Fruit fly (Drosophila melanogaster) whole organism, embryonic: Measurements from ENCODE around the gene CG11454.

Experiments used
- Awh ChIP-seq: fragments of 200-800 bp; sonication (Bioruptor generic); IDR thresholded peaks from 2 replicates; pipeline ENCODE4, ENCODE4 v1.3.6; 2022; ENCODE audit warnings: missing biosample characterization, missing genetic modification characterization
- BEAF-32 ChIP-seq: fragments of 200-800 bp; sonication (Bioruptor generic); optimal IDR thresholded peaks from 3 replicates; lab custom pipeline; 2017; ENCODE audit warnings: missing biosample characterization, missing genetic modification characterization, mild to moderate bottlenecking, moderate library complexity, missing genetic modification reagents
- CG1024 ChIP-seq: fragments of 200-800 bp; sonication (Bioruptor generic); IDR thresholded peaks from 2 replicates; pipeline ENCODE4 v1.3.6; 2022; ENCODE audit warnings: missing biosample characterization, missing genetic modification characterization
- CG12391 ChIP-seq: fragments of 200-800 bp; sonication (Bioruptor generic); optimal IDR thresholded peaks from 3 replicates; lab custom pipeline; 2018; ENCODE audit warnings: missing biosample characterization, mild to moderate bottlenecking, missing genetic modification characterization, moderate library complexity
- CG13296 ChIP-seq: fragments of 200-800 bp; sonication (Bioruptor generic); optimal IDR thresholded peaks from 3 replicates; lab custom pipeline; 2018; ENCODE audit warnings: missing biosample characterization, mild to moderate bottlenecking, missing genetic modification characterization
- CG13624 ChIP-seq: fragments of 200-800 bp; sonication (Bioruptor generic); optimal IDR thresholded peaks from 2 replicates; lab custom pipeline; 2016; ENCODE audit warnings: missing biosample characterization, missing genetic modification characterization
- CG13894 ChIP-seq: fragments of 200-800 bp; sonication (Bioruptor generic); optimal IDR thresholded peaks from 3 replicates; lab custom pipeline; 2018; ENCODE audit warnings: missing biosample characterization, mild to moderate bottlenecking, missing genetic modification characterization, moderate library complexity
- CG14710 ChIP-seq: fragments of 200-800 bp; sonication (Bioruptor generic); optimal IDR thresholded peaks from 3 replicates; lab custom pipeline; 2019; ENCODE audit warnings: missing biosample characterization, mild to moderate bottlenecking, missing genetic modification characterization, moderate library complexity
- CG15514 ChIP-seq: fragments of 200-800 bp; sonication (Bioruptor generic); optimal IDR thresholded peaks from 3 replicates; lab custom pipeline; 2017; ENCODE audit warnings: missing biosample characterization, missing genetic modification characterization, mild to moderate bottlenecking, moderate library complexity, missing genetic modification reagents
- CG17829 ChIP-seq: fragments of 200-800 bp; optimal IDR thresholded peaks from 2 replicates; lab custom pipeline; 2019; ENCODE audit warnings: missing biosample characterization, mild to moderate bottlenecking, missing genetic modification characterization, moderate library complexity
- CG2116 ChIP-seq: fragments of 200-800 bp; sonication (Bioruptor generic); optimal IDR thresholded peaks from 3 replicates; lab custom pipeline; 2018; ENCODE audit warnings: missing biosample characterization, mild to moderate bottlenecking, missing genetic modification characterization
- CG2120 ChIP-seq: fragments of 200-800 bp; sonication (Bioruptor generic); optimal IDR thresholded peaks from 3 replicates; lab custom pipeline; 2016; ENCODE audit warnings: missing biosample characterization, missing genetic modification characterization
- CG2199 ChIP-seq: fragments of 200-800 bp; sonication (Bioruptor generic); IDR thresholded peaks from 3 replicates; pipeline ENCODE4 v1.3.6; 2022; ENCODE audit warnings: missing biosample characterization, missing genetic modification characterization
- CG4617 ChIP-seq: fragments of 200-800 bp; sonication (Bioruptor generic); optimal IDR thresholded peaks from 3 replicates; lab custom pipeline; 2016; ENCODE audit warnings: missing biosample characterization, missing genetic modification characterization, borderline replicate concordance
- CG5245 ChIP-seq: fragments of 200-800 bp; sonication (Bioruptor generic); optimal IDR thresholded peaks from 3 replicates; lab custom pipeline; 2016; ENCODE audit warnings: missing biosample characterization, missing genetic modification characterization
- CG8089 ChIP-seq: fragments of 200-800 bp; sonication (Bioruptor generic); optimal IDR thresholded peaks from 3 replicates; lab custom pipeline; 2016; ENCODE audit warnings: missing biosample characterization, missing genetic modification characterization
- CG8290 ChIP-seq, 3 experiments: fragments of 200-800 bp; sonication (Bioruptor generic); optimal IDR thresholded peaks; 2 replicates each; lab custom pipeline; 2016 to 2019; ENCODE audit warnings: missing biosample characterization in 3 of 3, missing genetic modification characterization in 3 of 3, mild to moderate bottlenecking in 2 of 3, moderate library complexity in 1 of 3
- CG9797 ChIP-seq: fragments of 200-800 bp; sonication (Bioruptor generic); optimal IDR thresholded peaks from 3 replicates; lab custom pipeline; 2018; ENCODE audit warnings: missing biosample characterization, mild to moderate bottlenecking, missing genetic modification characterization
- CHES-1-like ChIP-seq: fragments of 200-800 bp; sonication (Bioruptor generic); optimal IDR thresholded peaks from 2 replicates; lab custom pipeline; 2016; ENCODE audit warnings: missing biosample characterization, missing genetic modification characterization
- D ChIP-seq, 2 experiments: fragments of 200-800 bp in 1 of 2; fragments of >200 bp in 1 of 2; sonication (Bioruptor generic) in 1 of 2; optimal IDR thresholded peaks; 2 replicates in 1 of 2; 3 replicates in 1 of 2; lab custom pipeline; 2017; ENCODE audit warnings: mild to moderate bottlenecking in 1 of 2, missing biosample characterization in 1 of 2, missing genetic modification characterization in 1 of 2, missing genetic modification reagents in 1 of 2
- Gug ChIP-seq: fragments of 200-800 bp; sonication (Bioruptor generic); IDR thresholded peaks from 4 replicates; pipeline ENCODE4 v1.3.6; 2022; ENCODE audit warnings: missing biosample characterization, missing genetic modification characterization
- HmgZ ChIP-seq: fragments of 200-800 bp; sonication (Bioruptor generic); optimal IDR thresholded peaks from 2 replicates; lab custom pipeline; 2018; ENCODE audit warnings: missing biosample characterization, mild to moderate bottlenecking, missing genetic modification characterization
- Hmr ChIP-seq: fragments of 200-800 bp; sonication (Bioruptor generic); optimal IDR thresholded peaks from 3 replicates; lab custom pipeline; 2017; ENCODE audit warnings: mild to moderate bottlenecking, missing biosample characterization, missing genetic modification reagents, missing genetic modification characterization
- MESR4 ChIP-seq: fragments of 200-800 bp; sonication (Bioruptor generic); optimal IDR thresholded peaks from 2 replicates; lab custom pipeline; 2018; ENCODE audit warnings: missing biosample characterization, mild to moderate bottlenecking, missing genetic modification characterization, moderate library complexity
- Med ChIP-seq: fragments of 200-800 bp; sonication (Bioruptor generic); peaks from one replicate; lab custom pipeline; 2016; ENCODE audit warnings: missing biosample characterization, missing genetic modification characterization, mild to moderate bottlenecking, inconsistent platforms, moderate library complexity
- PHDP ChIP-seq: fragments of 200-800 bp; sonication (Bioruptor generic); optimal IDR thresholded peaks from 3 replicates; lab custom pipeline; 2018; ENCODE audit warnings: missing biosample characterization, mild to moderate bottlenecking, missing genetic modification characterization, moderate library complexity
- Sry-β ChIP-seq: fragments of 200-800 bp; sonication (Bioruptor generic); optimal IDR thresholded peaks from 2 replicates; lab custom pipeline; 2018; ENCODE audit warnings: missing biosample characterization, mild to moderate bottlenecking, missing genetic modification characterization, moderate library complexity
- Sry-δ ChIP-seq: fragments of 200-800 bp; sonication (Bioruptor generic); optimal IDR thresholded peaks from 2 replicates; lab custom pipeline; 2016; ENCODE audit warnings: missing biosample characterization, missing genetic modification characterization
- YL-1 ChIP-seq: fragments of 200-800 bp; sonication (Bioruptor generic); optimal IDR thresholded peaks from 3 replicates; lab custom pipeline; 2017; ENCODE audit warnings: missing biosample characterization, mild to moderate bottlenecking, missing genetic modification characterization
- bigmax ChIP-seq: fragments of 200-800 bp; sonication (Bioruptor generic); optimal IDR thresholded peaks from 2 replicates; lab custom pipeline; 2018; ENCODE audit warnings: missing biosample characterization, mild to moderate bottlenecking, missing genetic modification characterization
- cwo ChIP-seq: fragments of 200-800 bp; sonication (Bioruptor generic); optimal IDR thresholded peaks from 3 replicates; lab custom pipeline; 2017; ENCODE audit warnings: missing biosample characterization, missing genetic modification characterization, mild to moderate bottlenecking, moderate library complexity, missing genetic modification reagents
- fru ChIP-seq: fragments of >200 bp; optimal IDR thresholded peaks from 2 replicates; lab custom pipeline; 2017
- grau ChIP-seq: fragments of 200-800 bp; optimal IDR thresholded peaks from 3 replicates; lab custom pipeline; 2019; ENCODE audit warnings: missing biosample characterization, mild to moderate bottlenecking, missing genetic modification characterization, moderate library complexity
- gro ChIP-seq: fragments of 200-800 bp; sonication (Bioruptor generic); optimal IDR thresholded peaks from 2 replicates; lab custom pipeline; 2016; ENCODE audit warnings: missing biosample characterization, missing genetic modification characterization
- hkb ChIP-seq, 2 experiments: fragments of 200-800 bp in 1 of 2; fragments of >200 bp in 1 of 2; sonication (Bioruptor generic) in 1 of 2; IDR thresholded peaks in 1 of 2; optimal IDR thresholded peaks in 1 of 2; 2 replicates each; pipeline versions ENCODE4 v1.3.6 to Lab custom; 2017 to 2022; ENCODE audit warnings: missing biosample characterization in 1 of 2, missing genetic modification characterization in 1 of 2
- insv ChIP-seq, 2 experiments: fragments of 200-800 bp; sonication (Bioruptor generic); optimal IDR thresholded peaks; 3 replicates each; lab custom pipeline; 2016 to 2018; ENCODE audit warnings: missing biosample characterization in 2 of 2, missing genetic modification characterization in 2 of 2
- jumu ChIP-seq: fragments of 200-800 bp; sonication (Bioruptor generic); optimal IDR thresholded peaks from 3 replicates; lab custom pipeline; 2016; ENCODE audit warnings: missing biosample characterization, missing genetic modification characterization
- lbe ChIP-seq: fragments of 200-800 bp; sonication (Bioruptor generic); optimal IDR thresholded peaks from 2 replicates; lab custom pipeline; 2016; ENCODE audit warnings: missing biosample characterization, mild to moderate bottlenecking, missing genetic modification characterization
- nom ChIP-seq: fragments of 200-800 bp; sonication (Bioruptor generic); optimal IDR thresholded peaks from 2 replicates; lab custom pipeline; 2017; ENCODE audit warnings: missing biosample characterization, missing genetic modification characterization, mild to moderate bottlenecking, moderate library complexity, missing genetic modification reagents
- phol ChIP-seq: fragments of 200-800 bp; sonication (Bioruptor generic); optimal IDR thresholded peaks from 3 replicates; lab custom pipeline; 2018; ENCODE audit warnings: missing biosample characterization, mild to moderate bottlenecking, missing genetic modification characterization, moderate library complexity
- pzg ChIP-seq: fragments of 200-800 bp; sonication (Bioruptor generic); optimal IDR thresholded peaks from 3 replicates; lab custom pipeline; 2018; ENCODE audit warnings: missing biosample characterization, mild to moderate bottlenecking, missing genetic modification characterization, moderate library complexity
- ro ChIP-seq: fragments of 200-800 bp; sonication (Bioruptor generic); IDR thresholded peaks from 2 replicates; pipeline ENCODE4 v1.3.6; 2022; ENCODE audit warnings: missing biosample characterization, missing genetic modification characterization
- sd ChIP-seq: fragments of 200-800 bp; sonication (Bioruptor generic); optimal IDR thresholded peaks from 3 replicates; lab custom pipeline; 2018; ENCODE audit warnings: missing biosample characterization, mild to moderate bottlenecking, missing genetic modification characterization, moderate library complexity
- sima ChIP-seq: fragments of 200-800 bp; sonication (Bioruptor generic); optimal IDR thresholded peaks from 2 replicates; lab custom pipeline; 2016; ENCODE audit warnings: missing biosample characterization, missing genetic modification characterization
- sqz ChIP-seq: fragments of 200-800 bp; sonication (Bioruptor generic); optimal IDR thresholded peaks from 3 replicates; lab custom pipeline; 2018; ENCODE audit warnings: missing biosample characterization, mild to moderate bottlenecking, missing genetic modification characterization
- sug ChIP-seq: fragments of 200-800 bp; optimal IDR thresholded peaks from 2 replicates; lab custom pipeline; 2019; ENCODE audit warnings: missing biosample characterization, mild to moderate bottlenecking, missing genetic modification characterization, moderate library complexity
- tio ChIP-seq: fragments of 200-800 bp; sonication (Bioruptor generic); optimal IDR thresholded peaks from 2 replicates; lab custom pipeline; 2017; ENCODE audit warnings: missing biosample characterization, missing genetic modification characterization, inconsistent platforms
- trem ChIP-seq: fragments of 200-800 bp; optimal IDR thresholded peaks from 3 replicates; lab custom pipeline; 2019; ENCODE audit warnings: missing biosample characterization, mild to moderate bottlenecking, missing genetic modification characterization, moderate library complexity
- trh ChIP-seq: fragments of 200-800 bp; sonication (Bioruptor generic); optimal IDR thresholded peaks from 2 replicates; lab custom pipeline; 2016; ENCODE audit warnings: missing biosample characterization, missing genetic modification characterization

CG11454 gene

DNA sequence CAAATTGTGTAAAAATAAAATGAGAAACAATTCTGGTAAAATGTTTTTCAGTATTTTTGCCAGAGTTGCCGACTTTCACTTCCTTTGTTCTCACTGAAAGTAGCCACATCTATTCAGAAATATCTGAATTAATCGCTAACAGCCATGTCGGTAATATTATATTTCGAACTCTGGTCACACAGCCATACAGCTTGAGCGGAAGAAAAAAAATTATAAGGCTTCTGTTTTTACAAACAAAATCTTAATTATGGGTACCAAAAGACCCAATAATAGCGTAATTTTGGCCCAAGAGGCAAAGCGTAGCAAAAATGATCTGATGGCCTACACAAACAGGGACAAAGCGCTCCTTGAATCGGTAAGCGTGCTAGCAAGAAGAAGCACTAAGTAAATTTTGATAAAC lies 12.9 kb downstream of the CG11454 start, which contains the start of gene CG3436 (continued):
- TF ChIP-seq D (optimal IDR thresholded peaks at IDR 0.05; lab: Kevin White, UChicago) = no peak
- TF ChIP-seq D (GFP tag; optimal IDR thresholded peaks at IDR 0.05; lab: Kevin White, UChicago) = no peak
- TF ChIP-seq lbe = peak; percentile 11
- TF ChIP-seq YL-1 (GFP tag; lab: Kevin White, UChicago) = peak; percentile 62
- TF ChIP-seq trh (GFP tag; lab: Kevin White, UChicago) = no peak
- peak; percentile 86 for TF ChIP-seq CG9797 (GFP tag; lab: Kevin White, UChicago)
- peak; percentile 82 for TF ChIP-seq Med
- TF ChIP-seq CG4617 = peak; percentile 96
- TF ChIP-seq pzg (GFP tag; lab: Kevin White, UChicago) = peak; percentile 91
- peak; percentile 5 for TF ChIP-seq nom
- peak; percentile 66 for TF ChIP-seq Sry-β (GFP tag; lab: Kevin White, UChicago)
- TF ChIP-seq HmgZ (tag; lab: Kevin White, UChicago) = peak; percentile 55
- TF ChIP-seq CG17829 (tag; lab: Kevin White, UChicago) = peak; percentile 15
- TF ChIP-seq fru (lab: Kevin White, UChicago) = no peak
- peak; percentile 27 for TF ChIP-seq Hmr (GFP tag; lab: Kevin White, UChicago)
- TF ChIP-seq CG13296 (GFP tag; lab: Kevin White, UChicago) = peak; percentile 20
- peak; percentile 38 for TF ChIP-seq CG13894 (tag; lab: Kevin White, UChicago)
- no peak for TF ChIP-seq CG2199 (GFP tag; lab: Robert Waterston, UW)
- TF ChIP-seq sug (tag; lab: Kevin White, UChicago) = peak; percentile 37
- no peak for TF ChIP-seq bigmax (GFP tag; lab: Kevin White, UChicago)
- peak; percentile 73 for TF ChIP-seq CG15514 (GFP tag; lab: Kevin White, UChicago)
- TF ChIP-seq phol (tag; lab: Kevin White, UChicago) = peak; percentile 52
- no peak for TF ChIP-seq Gug (GFP tag; lab: Robert Waterston, UW)
- no peak for TF ChIP-seq Awh
- TF ChIP-seq hkb (optimal IDR thresholded peaks at IDR 0.05; lab: Kevin White, UChicago) = peak; percentile 42
- TF ChIP-seq hkb (GFP tag; IDR thresholded peaks at IDR 0.05; lab: Robert Waterston, UW) = no peak
- no peak for TF ChIP-seq sima (GFP tag; lab: Kevin White, UChicago)
- TF ChIP-seq CG8290 (GFP tag; optimal IDR thresholded peaks at IDR 0.05; lab: Kevin White, UChicago) = no peak
- TF ChIP-seq CG8290 (tag; optimal IDR thresholded peaks at IDR 0.05; lab: Kevin White, UChicago) = peak in 1 of 2 experiments; percentile 38
- TF ChIP-seq CG13624 (GFP tag; lab: Kevin White, UChicago) = peak; percentile 14
- no peak for TF ChIP-seq CG8089 (GFP tag; lab: Kevin White, UChicago)
- no peak for TF ChIP-seq jumu (GFP tag; lab: Kevin White, UChicago)
- no peak for TF ChIP-seq ro (GFP tag; lab: Robert Waterston, UW)
- peak; percentile 24 for TF ChIP-seq grau (tag; lab: Kevin White, UChicago)
- peak; percentile 19 for TF ChIP-seq CG12391 (tag; lab: Kevin White, UChicago)
- TF ChIP-seq gro (GFP tag; lab: Kevin White, UChicago) = peak; percentile 38
- peak; percentile 58 for TF ChIP-seq Sry-δ
- TF ChIP-seq trem (tag; lab: Kevin White, UChicago) = peak; percentile 59
- peak; percentile 12 for TF ChIP-seq CG2120 (GFP tag; lab: Kevin White, UChicago)
- no peak for TF ChIP-seq cwo (GFP tag; lab: Kevin White, UChicago)
- peak; percentile 22 for TF ChIP-seq CG2116 (GFP tag; lab: Kevin White, UChicago)
- TF ChIP-seq CG5245 (GFP tag; lab: Kevin White, UChicago) = no peak
- no peak for TF ChIP-seq tio
- TF ChIP-seq BEAF-32 (GFP tag; lab: Kevin White, UChicago) = peak; percentile 71
- peak; percentile 44 for TF ChIP-seq MESR4
- peak; percentile 40 for TF ChIP-seq CHES-1-like
- TF ChIP-seq sqz (GFP tag; lab: Kevin White, UChicago) = peak; percentile 70
- TF ChIP-seq CG1024 = no peak
- TF ChIP-seq CG14710 (tag; lab: Kevin White, UChicago) = peak; percentile 59
- peak in 1 of 2 experiments; percentile 4 for TF ChIP-seq insv (GFP tag; optimal IDR thresholded peaks at IDR 0.05; lab: Kevin White, UChicago)
- peak; percentile 49 for TF ChIP-seq sd
- TF ChIP-seq PHDP (tag; lab: Kevin White, UChicago) = peak; percentile 27
